Worm (Caenorhabditis elegans) whole organism, L4/young adult: ENCODE measurements around the gene cct-6.

ENCODE experiments used
- W03F9.2 ChIP-seq: fragments of 150-350 bp; optimal IDR thresholded peaks from 2 replicates; lab custom pipeline; 2014; ENCODE audit warnings: missing biosample characterization, missing genetic modification characterization
- dao-5 ChIP-seq: sonication (generic microtip); optimal IDR thresholded peaks from 2 replicates; lab custom pipeline; 2016; ENCODE audit warnings: missing genotype, missing genetic modification characterization, moderate library complexity, missing compliant biosample characterization
- him-1 ChIP-seq: sonication (generic microtip); optimal IDR thresholded peaks from 2 replicates; lab custom pipeline; 2016; ENCODE audit warnings: missing genotype, missing genetic modification reagents, missing genetic modification characterization, missing compliant biosample characterization

Gene cct-6

DNA sequence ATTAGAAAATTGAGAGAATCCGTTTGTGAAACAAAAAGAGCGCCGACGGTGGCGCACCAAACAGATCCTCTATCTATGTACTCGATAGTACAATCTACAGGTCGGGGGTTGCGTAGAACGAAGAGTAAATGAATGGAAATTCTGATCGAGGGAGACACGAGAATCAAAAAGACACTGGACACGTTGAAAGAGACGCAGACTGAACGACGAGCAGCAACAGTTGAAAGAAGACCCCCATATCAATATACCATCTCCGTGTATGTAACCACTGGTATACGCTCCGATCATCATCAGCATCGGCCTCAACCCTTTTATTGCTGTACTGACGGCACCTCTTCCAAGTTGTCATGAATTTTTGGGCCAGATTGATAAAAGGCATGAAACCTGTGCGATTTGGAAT, 19.2 kb downstream of the cct-6 start:
- TF ChIP-seq W03F9.2 (tag; lab: Kevin White, UChicago) (no peak), dao-5 (no peak), him-1 (tag; lab: Kevin White, UChicago) (no peak)

- no peak for TF ChIP-seq W03F9.2 (tag; lab: Kevin White, UChicago)
These were observed 20.2 kb downstream of the cct-6 start for ce11 chrIII:5835163-5835871.

ce11 chrIII:5834663-5835062, 20.8 kb downstream of the cct-6 start:
- TF ChIP-seq W03F9.2 (tag; lab: Kevin White, UChicago) (no peak), dao-5 (no peak), him-1 (tag; lab: Kevin White, UChicago) (no peak)

DNA sequence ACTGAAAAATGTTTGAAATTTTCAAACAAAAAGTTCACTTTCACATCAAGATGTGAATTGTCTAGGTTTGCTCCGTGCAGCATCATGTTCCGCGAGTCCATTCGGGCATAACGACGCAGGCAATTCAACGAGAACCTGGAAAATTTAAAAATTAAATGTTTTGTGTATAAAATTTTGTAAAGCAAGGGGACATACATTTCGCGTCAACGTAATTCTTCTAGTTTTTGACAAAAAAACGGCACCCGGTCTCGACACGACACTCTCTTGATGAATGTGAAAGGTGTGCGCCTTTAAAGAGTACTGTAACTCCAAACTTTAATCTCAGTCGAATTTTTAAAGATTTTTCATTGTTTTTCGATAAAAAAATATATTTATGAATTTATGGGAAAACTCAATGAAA, 21.4 kb downstream of the cct-6 start, which contains the start of gene R12B2.6:
TSS of gene R12B2.6 (minus strand) at position 101 of the 400 bp plus-strand sequence.
- TF ChIP-seq him-1 (tag; lab: Kevin White, UChicago) (no peak), dao-5 (no peak), W03F9.2 (tag; lab: Kevin White, UChicago) (no peak)

DNA sequence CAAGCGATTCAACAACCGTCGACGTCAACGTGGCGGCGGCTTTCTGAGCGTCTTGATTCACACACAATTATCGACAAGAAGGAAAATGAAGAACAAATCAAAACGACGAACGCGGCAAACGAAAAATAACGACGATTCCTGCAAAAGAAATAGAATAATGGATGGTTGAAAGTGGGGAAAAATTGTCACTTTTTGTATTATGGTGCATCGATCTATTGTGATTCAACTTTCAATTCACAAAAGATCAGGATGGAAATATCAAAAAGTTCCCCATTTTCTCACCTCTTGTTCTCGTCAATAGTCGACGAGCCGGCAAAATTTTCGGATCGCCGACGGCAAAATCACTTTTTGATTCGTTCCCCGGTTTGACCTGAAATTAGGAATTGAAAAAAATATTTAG, 22.1 kb downstream of the cct-6 start, which contains the start of the genes R12B2.13 and mdt-15:
TSS of gene R12B2.13 (minus strand) at position 101 of the 400 bp plus-strand sequence.
TSS of gene mdt-15 (minus strand) at position 376 of the 400 bp plus-strand sequence.
- TF ChIP-seq him-1 (tag; lab: Kevin White, UChicago) (no peak), dao-5 (no peak), W03F9.2 (tag; lab: Kevin White, UChicago) (no peak)

- no peak for TF ChIP-seq him-1 (tag; lab: Kevin White, UChicago)
- TF ChIP-seq dao-5 = no peak
- no peak for TF ChIP-seq W03F9.2 (tag; lab: Kevin White, UChicago)
These were observed 23.0 kb downstream of the cct-6 start for ce11 chrIII:5832442-5832841.

DNA sequence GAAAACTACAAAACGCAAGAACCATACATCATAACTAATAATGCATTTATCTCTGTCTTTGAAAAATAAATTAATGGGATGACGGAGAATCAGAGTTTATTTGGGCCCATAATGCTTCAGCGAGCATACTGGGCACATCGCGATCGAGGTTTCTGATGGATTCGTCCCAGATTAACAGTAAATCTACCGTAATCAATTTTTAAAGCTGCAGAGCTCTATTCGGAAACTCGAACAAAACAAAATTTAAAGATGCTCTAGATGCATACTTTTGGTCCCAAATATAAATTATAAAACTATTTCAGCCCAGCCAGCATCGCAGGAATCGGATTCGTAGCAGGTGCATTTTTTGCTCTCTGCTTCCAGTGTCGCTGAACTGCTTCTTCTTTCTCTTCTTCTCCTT, 27.4 kb downstream of the cct-6 start:
- no peak for TF ChIP-seq him-1 (tag; lab: Kevin White, UChicago)
- TF ChIP-seq dao-5 = no peak
- TF ChIP-seq W03F9.2 (tag; lab: Kevin White, UChicago) = no peak

DNA sequence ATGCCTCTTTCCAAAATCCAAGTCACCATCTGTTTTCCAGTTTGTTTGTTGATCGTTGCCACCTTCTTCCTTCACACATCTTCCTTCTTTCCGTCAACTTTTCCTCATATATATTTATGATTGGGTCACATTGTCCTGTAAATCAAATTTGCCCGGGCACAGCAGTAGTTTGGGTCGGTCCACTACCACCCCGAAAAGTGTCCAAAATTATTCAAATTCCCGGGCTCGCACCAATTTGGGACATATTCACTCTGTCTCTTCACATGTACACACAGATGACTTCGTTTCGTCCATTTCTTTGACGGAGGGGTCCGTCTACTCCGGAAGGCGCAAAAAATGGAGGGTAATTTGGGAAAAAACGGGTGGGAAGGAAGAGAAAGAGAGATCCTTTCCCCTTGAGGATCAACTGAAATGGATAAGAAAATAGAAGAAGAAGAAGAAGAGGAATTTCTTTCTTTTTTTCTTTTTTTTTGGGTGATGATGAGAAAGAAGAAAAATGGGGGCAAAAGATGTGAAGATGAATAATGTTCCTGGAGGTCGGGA, 28.5 kb downstream of the cct-6 start:
- TF ChIP-seq dao-5 (no peak), him-1 (tag; lab: Kevin White, UChicago) (peak; percentile 39)

DNA sequence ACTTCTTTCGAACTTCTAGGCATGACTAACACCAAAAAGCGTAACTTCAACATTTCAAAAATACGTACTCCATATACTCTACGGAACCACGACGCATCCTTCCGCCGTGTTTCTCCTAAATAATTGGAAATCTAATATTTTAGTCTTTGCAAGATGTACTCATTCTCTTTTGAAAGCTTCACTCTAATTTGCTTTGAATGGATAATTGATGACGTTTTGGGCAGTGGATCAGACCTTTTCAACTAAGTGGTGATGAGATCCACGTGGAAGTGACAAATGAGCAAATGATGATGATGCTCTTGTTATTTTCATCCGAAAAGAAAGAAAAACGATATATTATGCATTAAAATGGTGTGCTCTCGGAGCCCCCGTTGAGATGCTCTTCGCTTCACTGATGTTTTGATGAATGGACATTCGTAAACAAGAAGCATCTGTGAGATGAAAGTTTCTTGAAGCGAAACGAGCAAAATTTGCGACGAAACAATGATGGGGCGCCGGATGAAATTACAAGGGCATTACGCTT, 31.0 kb downstream of the cct-6 start:
- TF ChIP-seq W03F9.2 (tag; lab: Kevin White, UChicago) (no peak), him-1 (tag; lab: Kevin White, UChicago) (no peak), dao-5 (no peak)

- TF ChIP-seq W03F9.2 (tag; lab: Kevin White, UChicago) (no peak), him-1 (tag; lab: Kevin White, UChicago) (no peak), dao-5 (no peak)
These were observed 31.9 kb downstream of the cct-6 start, which contains the start of gene R12B2.8 for ce11 chrIII:5823617-5824016. R12B2.8 (plus strand) TSS chrIII:5823917.

DNA sequence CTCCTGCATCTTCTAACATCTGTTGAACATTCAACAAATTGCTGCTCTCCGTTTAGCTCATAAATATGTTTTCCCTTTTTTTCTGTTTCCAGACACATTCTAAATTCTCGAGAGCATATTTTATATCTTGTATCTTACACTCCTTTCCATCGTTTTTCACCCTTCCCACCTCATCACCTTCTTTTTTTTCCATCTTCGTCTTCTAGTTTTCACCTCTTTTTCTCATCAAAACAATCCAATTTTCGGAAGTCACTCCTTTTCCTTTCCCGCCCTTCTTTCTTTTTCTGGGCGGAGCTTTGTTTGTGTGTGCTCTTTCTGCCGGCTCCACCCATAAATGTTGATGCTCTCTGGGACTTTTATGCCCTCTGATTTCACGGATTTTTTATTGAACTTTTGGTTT, 32.7 kb downstream of the cct-6 start:
- TF ChIP-seq W03F9.2 (tag; lab: Kevin White, UChicago) (no peak), him-1 (tag; lab: Kevin White, UChicago) (no peak), dao-5 (no peak)

- TF ChIP-seq dao-5 = no peak
- no peak for TF ChIP-seq W03F9.2 (tag; lab: Kevin White, UChicago)
- TF ChIP-seq him-1 (tag; lab: Kevin White, UChicago) = no peak
These were observed 39.6 kb downstream of the cct-6 start, which contains the start of gene sma-4 for ce11 chrIII:5815932-5816331. sma-4 (plus strand) TSS chrIII:5816232.

- no peak for TF ChIP-seq him-1 (tag; lab: Kevin White, UChicago)
- no peak for TF ChIP-seq dao-5
- no peak for TF ChIP-seq W03F9.2 (tag; lab: Kevin White, UChicago)
These were observed 40.7 kb downstream of the cct-6 start, which contains the start of gene R12B2.7 for ce11 chrIII:5814799-5815198. R12B2.7 (plus strand) TSS chrIII:5815045.

- no peak for TF ChIP-seq W03F9.2 (tag; lab: Kevin White, UChicago)
- no peak for TF ChIP-seq him-1 (tag; lab: Kevin White, UChicago)
- TF ChIP-seq dao-5 = no peak
These were observed 41.4 kb downstream of the cct-6 start for ce11 chrIII:5814098-5814497.
